Fruit fly (Drosophila melanogaster) whole organism, pupa: ENCODE measurements around the gene CG13082.

Experiments
- CG15710 ChIP-seq: fragments of 200-800 bp; sonication (Bioruptor generic); optimal IDR thresholded peaks from 2 replicates; lab custom pipeline; 2018; ENCODE audit warnings: missing biosample characterization, mild to moderate bottlenecking, missing genetic modification characterization, moderate library complexity
- CG34367 ChIP-seq: fragments of 200-800 bp; sonication (Bioruptor generic); optimal IDR thresholded peaks from 2 replicates; lab custom pipeline; 2018; ENCODE audit warnings: missing biosample characterization, mild to moderate bottlenecking, missing genetic modification characterization
- CG4496 ChIP-seq: fragments of 200-800 bp; sonication (Bioruptor generic); IDR thresholded peaks from 3 replicates; pipeline ENCODE4 v1.3.6; 2022; ENCODE audit warnings: missing biosample characterization, missing genetic modification characterization
- CG8301 ChIP-seq: fragments of 200-800 bp; sonication (Bioruptor generic); optimal IDR thresholded peaks from 2 replicates; lab custom pipeline; 2018; ENCODE audit warnings: missing biosample characterization, mild to moderate bottlenecking, missing genetic modification characterization
- D1 ChIP-seq: fragments of 200-800 bp; sonication (Bioruptor generic); optimal IDR thresholded peaks from 2 replicates; lab custom pipeline; 2018; ENCODE audit warnings: missing biosample characterization, mild to moderate bottlenecking, missing genetic modification characterization, moderate library complexity
- EcR ChIP-seq: fragments of 200-800 bp; sonication (Bioruptor generic); optimal IDR thresholded peaks from 3 replicates; lab custom pipeline; 2019; ENCODE audit warnings: missing biosample characterization, missing genetic modification characterization, mild to moderate bottlenecking, moderate library complexity, missing genetic modification reagents
- Pif1A ChIP-seq: fragments of 200-800 bp; sonication (Bioruptor generic); optimal IDR thresholded peaks from 3 replicates; lab custom pipeline; 2016; ENCODE audit warnings: missing biosample characterization, missing genetic modification characterization

- TF ChIP-seq Pif1A (GFP tag; lab: Kevin White, UChicago), result no peak
- TF ChIP-seq CG4496 (GFP tag; lab: Robert Waterston, UW), result no peak
- TF ChIP-seq D1 (tag; lab: Kevin White, UChicago), result no peak
- TF ChIP-seq CG8301 (tag; lab: Kevin White, UChicago), result no peak
- no peak for TF ChIP-seq CG34367
- no peak for TF ChIP-seq EcR (GFP tag; lab: Kevin White, UChicago)
- TF ChIP-seq CG15710 (tag; lab: Kevin White, UChicago), result no peak
Observed at dm6 chr2L:19526844-19527243, 11.4 kb upstream of the CG13082 start.
